Fruit fly (Drosophila melanogaster): ENCODE data around the gene CG6790.

DNA sequence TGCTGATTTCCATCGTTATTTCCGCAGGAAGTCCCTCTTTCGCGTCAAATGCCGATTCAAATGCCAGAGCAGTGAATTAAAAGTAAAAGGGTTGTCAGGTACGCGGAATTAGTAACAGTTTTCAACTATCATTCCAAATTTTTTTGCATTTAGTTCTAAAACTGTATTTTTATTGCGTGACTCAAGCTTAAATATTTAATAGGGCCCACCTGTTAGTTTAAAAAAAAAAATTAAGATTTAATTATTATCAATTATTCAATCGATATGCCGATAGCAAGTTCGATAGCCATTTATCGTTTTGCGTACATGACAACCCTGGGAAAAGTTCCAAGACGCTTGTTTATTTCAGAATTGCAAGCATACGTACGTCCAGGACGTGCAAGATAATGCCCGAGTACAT lies 44.5 kb upstream of the CG6790 start, which contains the start of gene CG14711:
- TF ChIP-seq pan (optimal IDR thresholded peaks at IDR 0.05) (no peak), CG32264 (GFP tag; optimal IDR thresholded peaks at IDR 0.05) (no peak), Myc (optimal IDR thresholded peaks at IDR 0.05) (no peak), tai (GFP tag; optimal IDR thresholded peaks at IDR 0.05) (no peak), usp (GFP tag; optimal IDR thresholded peaks at IDR 0.05) (no peak), woc (GFP tag; optimal IDR thresholded peaks at IDR 0.05) (no peak), Hnf4 (GFP tag; optimal IDR thresholded peaks at IDR 0.05) (no peak), h (GFP tag; optimal IDR thresholded peaks at IDR 0.05) (no peak), sage (GFP tag; optimal IDR thresholded peaks at IDR 0.05) (no peak)

Measured in whole organism, wandering third instar larva.